Worm (Caenorhabditis elegans) whole organism, late embryonic: Measurements from ENCODE around the gene B0294.1.

Source experiments
- C08G9.2 ChIP-seq: sonication (generic microtip); optimal IDR thresholded peaks from 2 replicates; lab custom pipeline; 2016; ENCODE audit warnings: mild to moderate bottlenecking, missing genetic modification characterization, moderate library complexity, missing compliant biosample characterization
- T23F11.4 ChIP-seq: fragments of 200-800 bp; sonication (Bioruptor generic); optimal IDR thresholded peaks from 2 replicates; lab custom pipeline; 2018; ENCODE audit warnings: mild to moderate bottlenecking, missing genetic modification characterization, missing compliant biosample characterization
- ama-1 ChIP-seq: fragments of 150-350 bp; optimal IDR thresholded peaks from 2 replicates; lab custom pipeline; 2014
- ceh-34 ChIP-seq: sonication (generic microtip); optimal IDR thresholded peaks from 2 replicates; lab custom pipeline; 2016; ENCODE audit warnings: mild to moderate bottlenecking, missing genetic modification characterization, missing compliant biosample characterization
- ceh-48 ChIP-seq: sonication (generic microtip); optimal IDR thresholded peaks from 2 replicates; lab custom pipeline; 2016; ENCODE audit warnings: missing genetic modification characterization, inconsistent platforms, missing compliant biosample characterization
- ets-4 ChIP-seq: sonication (generic microtip); optimal IDR thresholded peaks from 2 replicates; lab custom pipeline; 2016; ENCODE audit warnings: missing genetic modification characterization, missing compliant biosample characterization
- fkh-6 ChIP-seq: sonication (generic microtip); optimal IDR thresholded peaks from 2 replicates; lab custom pipeline; 2016; ENCODE audit warnings: missing genetic modification characterization, missing compliant biosample characterization
- nfya-1 ChIP-seq: sonication (generic microtip); optimal IDR thresholded peaks from 2 replicates; lab custom pipeline; 2017; ENCODE audit warnings: missing genetic modification characterization, mild to moderate bottlenecking, missing compliant biosample characterization, antibody characterized with exemption, moderate library complexity
- nhr-11 ChIP-seq: fragments of 150-350 bp; optimal IDR thresholded peaks from 2 replicates; lab custom pipeline; 2014; ENCODE audit warnings: missing biosample characterization, missing genetic modification characterization
- pag-3 ChIP-seq: sonication (generic microtip); optimal IDR thresholded peaks from 2 replicates; lab custom pipeline; 2016; ENCODE audit warnings: missing compliant biosample characterization, missing genetic modification characterization, borderline replicate concordance
- pha-2 ChIP-seq: sonication (generic microtip); optimal IDR thresholded peaks from 2 replicates; lab custom pipeline; 2017; ENCODE audit warnings: mild to moderate bottlenecking, missing genetic modification characterization, missing compliant biosample characterization

DNA sequence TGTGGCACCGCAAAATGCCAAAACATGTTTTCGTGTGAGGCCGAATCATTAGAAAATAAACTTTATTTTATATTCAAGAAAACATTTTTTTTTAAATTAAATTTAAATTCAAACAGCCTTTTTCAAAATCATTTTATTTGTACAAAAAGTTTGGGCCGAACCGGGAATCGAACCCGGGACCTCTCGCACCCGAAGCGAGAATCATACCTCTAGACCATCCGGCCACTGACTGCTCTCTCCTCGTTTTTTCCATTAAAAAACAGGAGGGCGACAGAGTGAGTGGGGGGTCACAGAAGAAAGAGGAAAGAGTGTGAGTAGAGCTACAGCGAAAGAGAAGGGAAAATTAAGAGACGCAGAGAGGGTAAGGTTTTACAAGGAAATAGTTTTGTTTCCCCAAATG lies 16.5 kb downstream of the B0294.1 start:
- peak; percentile 62 for TF ChIP-seq C08G9.2 (tag; lab: Kevin White, UChicago)
- TF ChIP-seq ets-4 = no peak
- no peak for TF ChIP-seq nhr-11
- peak; percentile 58 for TF ChIP-seq nfya-1
- peak; percentile 51 for TF ChIP-seq T23F11.4 (GFP tag; lab: Kevin White, UChicago)
- peak; percentile 65 for TF ChIP-seq fkh-6 (tag; lab: Kevin White, UChicago)
- TF ChIP-seq pha-2 (tag; lab: Kevin White, UChicago) = peak; percentile 71
- peak; percentile 51 for TF ChIP-seq ceh-34 (tag; lab: Kevin White, UChicago)
- TF ChIP-seq ama-1 (lab: Kevin White, UChicago) = no peak
- TF ChIP-seq ceh-48 (tag; lab: Kevin White, UChicago) = peak; percentile 53
- TF ChIP-seq pag-3 = no peak
